Fruit fly (Drosophila melanogaster): ENCODE data around the gene Rcc1.

Gene Rcc1

DNA sequence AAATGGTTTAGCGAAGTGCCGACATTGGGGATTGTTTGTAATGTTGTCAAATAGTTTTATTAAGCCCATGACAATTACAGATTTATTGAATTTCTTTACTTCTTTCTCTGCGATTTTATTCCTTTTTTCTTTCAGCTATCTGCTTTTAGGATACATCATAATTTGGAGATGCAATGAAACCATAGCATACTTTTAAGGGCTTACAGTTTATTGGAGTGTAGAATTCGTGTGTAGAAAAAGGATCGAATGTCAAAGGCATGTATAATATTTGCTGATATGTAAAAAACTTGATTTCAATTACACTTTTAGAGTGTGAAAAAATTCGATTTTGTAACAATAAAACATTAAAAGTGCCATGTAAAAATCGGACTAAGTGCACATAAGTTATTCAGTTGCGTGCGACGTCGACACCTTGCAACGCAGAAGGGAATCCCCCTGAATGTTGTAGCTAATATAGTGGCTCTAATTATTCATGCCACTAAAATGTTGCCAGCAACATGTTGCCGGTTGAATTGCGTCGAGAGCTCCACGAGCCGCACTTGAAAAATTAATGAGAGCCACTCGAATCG is 34.4 kb upstream of the Rcc1 start:
- no peak for TF ChIP-seq usp (GFP tag; optimal IDR thresholded peaks at IDR 0.05)
- TF ChIP-seq Dll (optimal IDR thresholded peaks at IDR 0.05): no peak
- no peak for TF ChIP-seq CG8478 (optimal IDR thresholded peaks at IDR 0.05)
- TF ChIP-seq EcR (GFP tag; optimal IDR thresholded peaks at IDR 0.05): no peak
- TF ChIP-seq pan (optimal IDR thresholded peaks at IDR 0.05): no peak
- TF ChIP-seq psq (optimal IDR thresholded peaks at IDR 0.05): no peak

DNA sequence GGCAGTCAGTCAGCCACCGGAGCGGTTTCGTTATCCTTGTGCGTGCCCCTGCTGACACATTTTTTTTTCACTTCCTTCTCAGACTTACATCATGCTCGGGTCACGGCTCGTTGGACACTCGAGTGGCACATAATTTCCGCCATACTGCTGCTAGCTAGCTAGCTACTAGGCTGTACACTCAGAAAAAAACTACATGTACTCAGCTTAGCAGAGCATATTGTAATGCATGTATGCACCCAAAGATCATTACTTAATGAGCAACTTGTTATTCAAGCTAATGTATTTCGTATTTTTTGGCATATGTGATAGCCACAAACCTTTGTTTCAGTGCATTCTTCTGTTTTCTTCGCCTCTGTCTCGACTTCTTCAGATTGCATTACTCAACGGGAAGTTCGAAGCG is 31.8 kb upstream of the Rcc1 start:
- TF ChIP-seq EcR (GFP tag; optimal IDR thresholded peaks at IDR 0.05): no peak
- no peak for TF ChIP-seq usp (GFP tag; optimal IDR thresholded peaks at IDR 0.05)
- no peak for TF ChIP-seq Dll (optimal IDR thresholded peaks at IDR 0.05)
- no peak for TF ChIP-seq psq (optimal IDR thresholded peaks at IDR 0.05)
- no peak for TF ChIP-seq CG8478 (optimal IDR thresholded peaks at IDR 0.05)
- TF ChIP-seq pan (optimal IDR thresholded peaks at IDR 0.05): no peak

DNA sequence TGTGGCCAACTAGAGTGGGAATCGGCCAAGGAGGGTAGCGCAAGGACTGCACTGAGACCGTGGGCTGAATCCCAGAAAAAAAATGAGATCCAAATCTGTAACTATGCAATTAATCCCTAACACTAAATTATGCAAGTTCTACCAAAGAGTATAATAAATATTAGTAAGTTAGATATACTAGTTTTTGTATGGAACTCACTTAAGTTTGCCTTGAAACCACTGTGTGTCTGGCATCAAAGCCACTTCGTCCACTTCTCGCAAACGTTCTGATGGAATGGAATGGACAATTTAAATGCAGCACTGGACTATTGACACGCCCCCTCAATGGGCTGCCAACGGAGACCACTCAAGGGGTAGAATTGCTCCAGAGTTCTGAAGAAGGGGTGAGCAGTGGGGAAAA is 25.5 kb upstream of the Rcc1 start:
- TF ChIP-seq EcR (GFP tag; optimal IDR thresholded peaks at IDR 0.05) (no peak), psq (optimal IDR thresholded peaks at IDR 0.05) (no peak), Dll (optimal IDR thresholded peaks at IDR 0.05) (no peak)

DNA sequence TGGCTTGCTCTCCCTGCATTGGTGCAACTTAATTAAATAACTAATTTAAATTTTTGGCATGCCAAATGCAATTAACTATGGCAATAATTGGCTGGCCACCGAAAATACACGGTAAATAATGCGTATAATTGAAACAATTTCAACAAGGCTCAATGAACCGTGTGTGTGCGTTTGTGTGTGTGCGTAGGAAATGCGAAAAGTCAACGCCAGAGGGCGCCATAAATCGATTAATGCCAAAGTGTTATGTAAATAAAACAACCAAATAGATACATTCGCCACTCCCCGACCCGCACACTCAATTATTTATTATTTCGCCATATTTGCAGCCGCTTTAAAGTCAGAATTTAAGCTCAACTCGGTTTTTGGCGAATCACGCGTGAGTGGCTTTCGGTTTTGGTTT is 24.6 kb upstream of the Rcc1 start:
- no peak for TF ChIP-seq psq (optimal IDR thresholded peaks at IDR 0.05)

DNA sequence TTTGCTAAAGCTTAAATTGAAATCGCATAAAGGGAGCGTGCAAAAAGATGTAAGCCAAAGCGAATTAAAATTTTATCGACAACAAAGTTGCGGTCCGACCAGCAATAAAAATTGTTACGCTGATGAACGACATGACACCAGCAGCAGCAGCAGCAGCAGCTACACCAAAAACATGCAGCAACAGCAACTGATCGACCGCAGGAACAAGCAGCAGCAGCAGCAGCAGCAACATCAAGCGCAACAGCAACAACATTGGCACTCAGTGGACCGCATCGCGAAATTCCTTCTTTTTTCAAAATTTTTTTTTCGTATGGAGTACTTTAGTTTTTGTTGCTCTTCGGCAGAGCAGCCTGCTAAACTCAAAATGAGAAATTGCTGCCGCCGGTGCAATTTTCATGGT is 22.4 kb upstream of the Rcc1 start:
- TF ChIP-seq Dll (optimal IDR thresholded peaks at IDR 0.05): no peak
- no peak for TF ChIP-seq EcR (GFP tag; optimal IDR thresholded peaks at IDR 0.05)
- TF ChIP-seq CG8478 (optimal IDR thresholded peaks at IDR 0.05): no peak
- no peak for TF ChIP-seq pan (optimal IDR thresholded peaks at IDR 0.05)
- TF ChIP-seq usp (GFP tag; optimal IDR thresholded peaks at IDR 0.05): no peak
- no peak for TF ChIP-seq psq (optimal IDR thresholded peaks at IDR 0.05)

DNA sequence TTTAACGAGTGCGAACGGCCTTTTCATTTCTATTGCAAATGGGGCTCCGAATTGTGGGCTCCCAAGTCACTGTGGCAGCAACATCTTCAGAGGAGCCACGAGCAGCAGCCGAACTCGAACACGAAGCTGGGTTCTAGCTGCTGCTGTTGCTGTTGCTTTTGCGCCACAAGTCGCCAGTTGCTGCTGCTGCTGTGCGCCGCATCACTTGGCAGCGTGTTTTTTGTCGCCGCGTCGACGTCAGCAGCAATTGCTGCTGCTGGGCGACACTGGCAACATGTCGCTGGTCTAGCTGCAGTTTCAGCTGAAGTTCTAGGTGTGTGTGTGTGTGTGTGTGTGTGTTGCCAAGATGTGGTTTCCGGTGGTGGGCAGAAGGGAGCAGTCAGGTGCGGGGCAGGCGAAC is 20.0 kb upstream of the Rcc1 start:
- no peak for TF ChIP-seq usp (GFP tag; optimal IDR thresholded peaks at IDR 0.05)
- TF ChIP-seq Dll (optimal IDR thresholded peaks at IDR 0.05): no peak
- TF ChIP-seq CG8478 (optimal IDR thresholded peaks at IDR 0.05): no peak
- no peak for TF ChIP-seq EcR (GFP tag; optimal IDR thresholded peaks at IDR 0.05)
- TF ChIP-seq psq (optimal IDR thresholded peaks at IDR 0.05): no peak
- no peak for TF ChIP-seq pan (optimal IDR thresholded peaks at IDR 0.05)

DNA sequence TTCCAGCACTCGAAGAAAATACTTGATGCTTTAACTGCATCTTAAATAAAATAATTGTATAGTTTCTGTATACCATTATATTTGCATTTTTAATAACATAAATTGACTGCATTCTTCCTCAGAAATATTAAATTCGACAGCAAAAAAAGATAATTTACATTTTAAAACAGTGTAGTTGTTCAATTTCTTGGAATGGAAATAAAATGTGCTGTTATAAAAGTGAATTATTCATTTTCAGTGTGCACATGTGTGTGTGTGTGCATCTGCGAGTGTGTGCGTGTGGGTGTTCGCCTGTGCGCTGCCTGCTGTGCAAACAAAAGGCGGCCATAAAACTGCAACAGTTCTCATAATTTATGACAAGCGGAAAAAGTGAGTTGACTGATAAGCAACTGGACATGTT is 19.6 kb upstream of the Rcc1 start:
- no peak for TF ChIP-seq usp (GFP tag; optimal IDR thresholded peaks at IDR 0.05)
- TF ChIP-seq Dll (optimal IDR thresholded peaks at IDR 0.05): no peak
- TF ChIP-seq EcR (GFP tag; optimal IDR thresholded peaks at IDR 0.05): no peak
- no peak for TF ChIP-seq pan (optimal IDR thresholded peaks at IDR 0.05)
- no peak for TF ChIP-seq CG8478 (optimal IDR thresholded peaks at IDR 0.05)
- no peak for TF ChIP-seq psq (optimal IDR thresholded peaks at IDR 0.05)

DNA sequence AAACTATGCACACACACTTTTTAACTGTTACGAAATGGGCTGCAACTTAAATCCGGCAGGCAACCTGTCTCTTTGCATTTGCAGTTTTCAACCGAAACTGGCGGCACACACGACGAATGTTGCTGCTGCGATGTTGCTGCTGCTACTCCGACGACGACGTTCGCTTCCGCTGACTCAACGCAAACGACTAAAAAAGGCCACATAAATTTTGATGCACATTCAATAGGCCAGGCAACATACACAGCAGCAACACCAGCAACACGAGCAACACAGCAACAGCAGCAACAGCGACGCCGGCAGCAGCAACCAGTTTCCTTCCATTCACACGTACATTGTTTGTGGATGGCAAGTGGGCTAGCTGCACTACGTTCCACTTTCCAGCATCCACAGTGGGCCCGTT is 17.9 kb upstream of the Rcc1 start, which contains the start of gene Egfrap:
Gene Egfrap, minus strand, starts transcription at position 192 of the 400 bp plus-strand sequence.
- TF ChIP-seq Dll (optimal IDR thresholded peaks at IDR 0.05) (no peak), pan (optimal IDR thresholded peaks at IDR 0.05) (no peak), psq (optimal IDR thresholded peaks at IDR 0.05) (no peak), usp (GFP tag; optimal IDR thresholded peaks at IDR 0.05) (no peak), CG8478 (optimal IDR thresholded peaks at IDR 0.05) (no peak), EcR (GFP tag; optimal IDR thresholded peaks at IDR 0.05) (no peak)

DNA sequence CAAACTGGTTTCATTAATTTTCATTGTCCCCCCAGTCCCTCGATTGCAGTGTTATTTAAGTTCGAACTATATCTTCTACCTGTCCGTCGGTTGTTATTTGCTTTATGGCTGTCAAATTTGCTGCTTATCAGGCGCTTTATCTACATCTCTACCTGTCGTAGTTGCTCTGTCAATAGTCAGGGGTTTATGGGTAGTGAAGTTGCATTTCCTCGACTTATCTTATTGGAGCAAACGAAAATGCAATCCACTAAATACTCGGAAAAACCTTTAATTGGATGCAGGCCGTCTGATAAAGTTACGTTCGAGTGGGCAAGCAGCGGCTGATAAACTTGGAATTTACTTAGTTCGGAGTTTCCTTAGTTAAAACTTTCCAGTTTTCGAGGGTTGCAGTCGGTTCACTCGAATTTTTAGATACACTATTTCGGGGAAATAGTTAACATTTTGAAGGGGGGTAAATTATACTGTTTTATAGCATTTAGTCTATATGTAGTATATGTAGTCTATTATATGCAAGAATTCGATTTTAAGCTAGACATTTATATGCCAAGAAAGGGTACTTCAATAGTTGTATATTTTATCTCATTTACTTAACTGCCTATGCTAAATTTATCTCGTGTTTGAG is 14.6 kb upstream of the Rcc1 start:
- no peak for TF ChIP-seq usp (GFP tag; optimal IDR thresholded peaks at IDR 0.05)
- TF ChIP-seq pan (optimal IDR thresholded peaks at IDR 0.05): no peak
- no peak for TF ChIP-seq psq (optimal IDR thresholded peaks at IDR 0.05)
- TF ChIP-seq EcR (GFP tag; optimal IDR thresholded peaks at IDR 0.05): no peak
- no peak for TF ChIP-seq Dll (optimal IDR thresholded peaks at IDR 0.05)
- TF ChIP-seq CG8478 (optimal IDR thresholded peaks at IDR 0.05): no peak

DNA sequence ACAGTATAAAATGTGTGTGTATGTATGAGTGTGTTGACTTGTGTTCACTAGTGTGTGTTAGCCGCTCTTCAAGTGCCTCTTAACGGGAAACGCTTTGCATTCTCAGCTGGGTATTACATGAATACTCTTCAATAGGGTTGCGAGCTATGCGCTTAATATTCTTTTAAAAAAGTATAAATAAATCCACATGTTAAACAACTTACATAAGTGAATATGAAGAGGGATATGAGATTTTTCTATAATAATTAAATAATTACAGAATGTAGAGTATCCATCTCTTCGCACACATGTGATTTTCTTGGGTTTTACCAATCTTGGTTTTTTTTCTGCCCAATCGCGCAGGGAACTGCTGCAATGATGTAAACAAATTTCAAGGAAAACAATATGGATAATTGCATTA is 13.0 kb upstream of the Rcc1 start:
- TF ChIP-seq CG8478 (optimal IDR thresholded peaks at IDR 0.05) (no peak), Dll (optimal IDR thresholded peaks at IDR 0.05) (no peak), psq (optimal IDR thresholded peaks at IDR 0.05) (no peak), usp (GFP tag; optimal IDR thresholded peaks at IDR 0.05) (no peak), EcR (GFP tag; optimal IDR thresholded peaks at IDR 0.05) (no peak), pan (optimal IDR thresholded peaks at IDR 0.05) (no peak)

DNA sequence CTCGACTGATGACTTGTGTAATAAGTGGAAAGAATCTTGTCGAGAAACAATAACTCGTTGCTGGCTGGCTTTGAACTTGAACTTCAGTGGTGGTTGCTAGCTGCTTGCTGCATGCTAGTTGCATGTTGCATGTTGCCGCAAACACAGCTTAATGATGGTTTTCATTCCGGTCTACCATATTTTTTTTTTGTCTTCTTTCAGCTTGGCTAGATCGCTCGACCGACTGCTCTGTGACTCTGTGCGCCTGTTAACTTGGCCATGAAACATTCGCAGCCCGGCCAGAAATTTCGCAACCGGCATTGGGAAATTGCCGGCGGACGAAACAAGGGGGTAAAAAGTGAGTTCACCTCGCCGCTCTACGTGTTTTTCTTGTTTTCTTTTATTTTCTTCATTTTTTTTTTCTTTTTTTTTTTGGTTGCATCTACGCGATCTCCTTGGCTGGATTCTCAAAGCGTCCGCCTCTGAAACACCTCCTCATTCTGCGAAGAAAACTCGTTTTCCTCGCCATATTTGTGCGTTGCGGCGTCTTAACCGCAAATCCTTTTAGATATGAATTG is 10.9 kb upstream of the Rcc1 start:
- TF ChIP-seq usp (GFP tag; optimal IDR thresholded peaks at IDR 0.05): no peak
- TF ChIP-seq CG8478 (optimal IDR thresholded peaks at IDR 0.05): no peak
- no peak for TF ChIP-seq psq (optimal IDR thresholded peaks at IDR 0.05)
- TF ChIP-seq EcR (GFP tag; optimal IDR thresholded peaks at IDR 0.05): no peak
- TF ChIP-seq pan (optimal IDR thresholded peaks at IDR 0.05): no peak
- no peak for TF ChIP-seq Dll (optimal IDR thresholded peaks at IDR 0.05)

DNA sequence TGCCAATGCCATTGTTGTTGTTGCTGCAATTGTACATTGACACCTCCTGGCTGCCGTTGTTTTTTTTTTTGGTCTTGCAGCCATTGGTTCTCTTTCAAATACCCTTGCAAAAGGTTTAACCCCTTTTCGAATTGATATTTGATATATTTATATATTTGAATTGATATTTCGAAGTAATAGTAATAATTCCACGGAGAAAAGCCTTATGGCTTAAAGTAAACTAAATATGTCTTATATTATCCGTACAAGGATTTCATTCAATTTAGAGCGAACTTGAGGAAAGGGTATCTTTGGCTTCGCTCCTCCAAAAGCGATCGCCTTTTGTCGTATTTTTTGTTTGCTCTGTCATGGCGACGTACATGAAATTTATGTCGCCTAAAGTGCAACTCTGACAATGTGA is 8.9 kb upstream of the Rcc1 start:
- TF ChIP-seq psq (optimal IDR thresholded peaks at IDR 0.05) (no peak), EcR (GFP tag; optimal IDR thresholded peaks at IDR 0.05) (no peak)

DNA sequence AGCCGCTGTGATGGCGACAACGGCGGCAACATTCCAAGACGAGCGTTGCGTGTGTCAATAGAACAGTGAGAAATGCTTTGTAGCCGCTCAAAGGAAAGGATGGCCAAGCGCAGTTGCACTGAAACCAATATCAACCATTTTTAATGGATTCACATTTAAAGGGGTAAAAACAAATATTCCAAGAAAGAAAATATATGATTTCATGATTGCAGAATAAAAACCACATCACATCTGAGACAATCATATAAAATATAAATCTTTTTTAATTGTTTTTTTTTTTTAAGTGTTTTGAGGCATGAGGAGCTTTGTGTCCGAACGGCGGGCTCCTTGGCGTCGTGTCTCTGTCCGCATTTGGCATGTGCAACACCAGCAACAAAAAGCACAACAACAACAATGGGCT is 8.5 kb upstream of the Rcc1 start:
- TF ChIP-seq psq (optimal IDR thresholded peaks at IDR 0.05) (no peak), usp (GFP tag; optimal IDR thresholded peaks at IDR 0.05) (no peak), CG8478 (optimal IDR thresholded peaks at IDR 0.05) (no peak), EcR (GFP tag; optimal IDR thresholded peaks at IDR 0.05) (no peak), Dll (optimal IDR thresholded peaks at IDR 0.05) (no peak), pan (optimal IDR thresholded peaks at IDR 0.05) (no peak)
